Worm (Caenorhabditis elegans): ENCODE measurements around the gene T20D4.3.

ce11 chrV:3408602-3409001 is 9.4 kb upstream of the T20D4.3 start, which contains the start of gene T20D4.7:
- TF ChIP-seq pha-4 (tag; optimal IDR thresholded peaks at IDR 0.05) (no peak), mab-5 (tag; optimal IDR thresholded peaks at IDR 0.05) (no peak), nhr-237 (tag; optimal IDR thresholded peaks at IDR 0.05) (no peak), snpc-4 (tag; optimal IDR thresholded peaks at IDR 0.05) (no peak), nhr-28 (tag; optimal IDR thresholded peaks at IDR 0.05) (no peak), elt-1 (tag; optimal IDR thresholded peaks at IDR 0.05; ENCODE audit: borderline replicate concordance, insufficient read depth) (no peak)
